Fruit fly (Drosophila melanogaster) whole organism, embryonic: ENCODE data around the gene CG34160.

Experiments
- Aef1 ChIP-seq: fragments of 200-800 bp; sonication (Bioruptor generic); IDR thresholded peaks from 3 replicates; pipeline ENCODE4 v1.3.6; 2022; ENCODE audit warnings: missing biosample characterization, missing genetic modification characterization
- Antp ChIP-seq: fragments of 200-800 bp; sonication (Bioruptor generic); optimal IDR thresholded peaks from 3 replicates; lab custom pipeline; 2016; ENCODE audit warnings: missing biosample characterization, missing genetic modification characterization
- Bdp1 ChIP-seq: fragments of 200-800 bp; sonication (Bioruptor generic); optimal IDR thresholded peaks from 3 replicates; lab custom pipeline; 2016; ENCODE audit warnings: missing biosample characterization, missing genetic modification characterization
- CG11247 ChIP-seq: fragments of 200-800 bp; sonication (Bioruptor generic); IDR thresholded peaks from 2 replicates; pipeline ENCODE4 v1.3.6; 2022; ENCODE audit warnings: missing biosample characterization, missing genetic modification characterization
- CG11456 ChIP-seq: fragments of 200-800 bp; sonication (Bioruptor generic); IDR thresholded peaks from 3 replicates; pipeline ENCODE4 v1.3.6; 2022; ENCODE audit warnings: missing biosample characterization, missing genetic modification characterization
- CG12155 ChIP-seq: fragments of 200-800 bp; sonication (Bioruptor generic); optimal IDR thresholded peaks from 3 replicates; lab custom pipeline; 2016; ENCODE audit warnings: missing biosample characterization, missing genetic modification characterization
- CG12219 ChIP-seq: fragments of 200-800 bp; sonication (Bioruptor generic); optimal IDR thresholded peaks from 3 replicates; lab custom pipeline; 2018; ENCODE audit warnings: missing biosample characterization, mild to moderate bottlenecking, missing genetic modification characterization
- CG15073 ChIP-seq: fragments of 200-800 bp; sonication (Bioruptor generic); optimal IDR thresholded peaks from 2 replicates; lab custom pipeline; 2016; ENCODE audit warnings: missing biosample characterization, missing genetic modification characterization
- CG15601 ChIP-seq: fragments of 200-800 bp; sonication (Bioruptor generic); optimal IDR thresholded peaks from 3 replicates; lab custom pipeline; 2019; ENCODE audit warnings: missing biosample characterization, mild to moderate bottlenecking, missing genetic modification characterization, moderate library complexity
- CG17361 ChIP-seq: fragments of 200-800 bp; sonication (Bioruptor generic); IDR thresholded peaks from 3 replicates; pipeline ENCODE4 v1.3.6; 2022; ENCODE audit warnings: missing biosample characterization, missing genetic modification characterization
- CG2116 ChIP-seq: fragments of 200-800 bp; sonication (Bioruptor generic); optimal IDR thresholded peaks from 3 replicates; lab custom pipeline; 2018; ENCODE audit warnings: missing biosample characterization, mild to moderate bottlenecking, missing genetic modification characterization
- CG2875 ChIP-seq: fragments of 200-800 bp; sonication (Bioruptor generic); optimal IDR thresholded peaks from 2 replicates; lab custom pipeline; 2017; ENCODE audit warnings: missing biosample characterization, mild to moderate bottlenecking, missing genetic modification characterization, missing genetic modification reagents
- CG31388 ChIP-seq: fragments of 200-800 bp; sonication (Bioruptor generic); optimal IDR thresholded peaks from 2 replicates; lab custom pipeline; 2016; ENCODE audit warnings: missing biosample characterization, missing genetic modification characterization
- CG4328 ChIP-seq: fragments of 200-800 bp; sonication (Bioruptor generic); optimal IDR thresholded peaks from 3 replicates; lab custom pipeline; 2017; ENCODE audit warnings: missing biosample characterization, missing genetic modification reagents, missing genetic modification characterization
- CG6654 ChIP-seq: fragments of 200-800 bp; sonication (Bioruptor generic); optimal IDR thresholded peaks from 2 replicates; lab custom pipeline; 2017; ENCODE audit warnings: missing biosample characterization, mild to moderate bottlenecking, missing genetic modification characterization
- CG6765 ChIP-seq: fragments of 200-800 bp; sonication (Bioruptor generic); optimal IDR thresholded peaks from 3 replicates; lab custom pipeline; 2017; ENCODE audit warnings: missing biosample characterization, mild to moderate bottlenecking, missing genetic modification characterization
- CG8089 ChIP-seq: fragments of 200-800 bp; sonication (Bioruptor generic); optimal IDR thresholded peaks from 3 replicates; lab custom pipeline; 2016; ENCODE audit warnings: missing biosample characterization, missing genetic modification characterization
- CG8478 ChIP-seq: fragments of >200 bp; optimal IDR thresholded peaks from 2 replicates; lab custom pipeline; 2018
- CG8924 ChIP-seq: fragments of 200-800 bp; optimal IDR thresholded peaks from 3 replicates; lab custom pipeline; 2019; ENCODE audit warnings: missing biosample characterization, mild to moderate bottlenecking, missing genetic modification characterization, moderate library complexity
- CG9727 ChIP-seq: fragments of 200-800 bp; sonication (Bioruptor generic); optimal IDR thresholded peaks from 3 replicates; lab custom pipeline; 2017; ENCODE audit warnings: missing biosample characterization, mild to moderate bottlenecking, missing genetic modification characterization
- Dip3 ChIP-seq: fragments of 200-800 bp; sonication (Bioruptor generic); optimal IDR thresholded peaks from 3 replicates; lab custom pipeline; 2016; ENCODE audit warnings: missing biosample characterization, missing genetic modification characterization
- E2f1 ChIP-seq: fragments of 200-800 bp; sonication (Bioruptor generic); IDR thresholded peaks from 2 replicates; pipeline ENCODE4 v1.3.6; 2022; ENCODE audit warnings: missing biosample characterization, missing genetic modification characterization
- Fer3 ChIP-seq: fragments of 200-800 bp; sonication (Bioruptor generic); optimal IDR thresholded peaks from 2 replicates; lab custom pipeline; 2018; ENCODE audit warnings: missing biosample characterization, mild to moderate bottlenecking, missing genetic modification characterization, moderate library complexity
- Hey ChIP-seq: fragments of 200-800 bp; sonication (Bioruptor generic); optimal IDR thresholded peaks from 3 replicates; lab custom pipeline; 2018; ENCODE audit warnings: missing biosample characterization, mild to moderate bottlenecking, missing genetic modification characterization
- Hr51 ChIP-seq, 2 experiments: fragments of 200-800 bp; sonication (Bioruptor generic); optimal IDR thresholded peaks; 2 replicates in 1 of 2; 3 replicates in 1 of 2; lab custom pipeline; 2016 to 2018; ENCODE audit warnings: missing biosample characterization in 2 of 2, missing genetic modification characterization in 2 of 2, mild to moderate bottlenecking in 1 of 2, moderate library complexity in 1 of 2
- Mes4 ChIP-seq: fragments of 200-800 bp; sonication (Bioruptor generic); optimal IDR thresholded peaks from 2 replicates; lab custom pipeline; 2016; ENCODE audit warnings: missing biosample characterization, missing genetic modification characterization
- Oaz ChIP-seq: fragments of 200-800 bp; sonication (Bioruptor generic); IDR thresholded peaks from 2 replicates; pipeline ENCODE4 v1.3.6; 2022; ENCODE audit warnings: missing biosample characterization, missing genetic modification characterization
- Opbp ChIP-seq: fragments of 200-800 bp; sonication (Bioruptor generic); IDR thresholded peaks from 3 replicates; pipeline ENCODE4 v1.3.6; 2022; ENCODE audit warnings: missing biosample characterization, missing genetic modification characterization; ENCODE audit not compliant: partially characterized antibody
- Pdp1 ChIP-seq, 2 experiments: fragments of 200-800 bp; sonication (Bioruptor generic); optimal IDR thresholded peaks; 3 replicates each; lab custom pipeline; 2016; ENCODE audit warnings: missing biosample characterization in 2 of 2, missing genetic modification characterization in 2 of 2, mild to moderate bottlenecking in 1 of 2, moderate library complexity in 1 of 2
- Scr ChIP-seq: fragments of 200-800 bp; sonication (Bioruptor generic); IDR thresholded peaks from 2 replicates; pipeline ENCODE4 v1.3.6; 2022; ENCODE audit warnings: missing biosample characterization, missing genetic modification characterization; ENCODE audit not compliant: partially characterized antibody
- Xrp1 ChIP-seq: fragments of 200-800 bp; sonication (Bioruptor generic); IDR thresholded peaks from 2 replicates; pipeline ENCODE4 v1.3.6; 2022; ENCODE audit warnings: missing biosample characterization, missing genetic modification characterization
- abd-A ChIP-seq: fragments of 200-800 bp; sonication (Bioruptor generic); optimal IDR thresholded peaks from 3 replicates; lab custom pipeline; 2019; ENCODE audit warnings: missing biosample characterization, mild to moderate bottlenecking, missing genetic modification characterization, moderate library complexity
- amos ChIP-seq: fragments of 200-800 bp; sonication (Bioruptor generic); IDR thresholded peaks from 2 replicates; pipeline ENCODE4 v1.3.6; 2022; ENCODE audit warnings: missing biosample characterization, missing genetic modification characterization; ENCODE audit not compliant: partially characterized antibody
- bab2 ChIP-seq: fragments of 200-800 bp; sonication (Bioruptor generic); optimal IDR thresholded peaks from 2 replicates; lab custom pipeline; 2016; ENCODE audit warnings: missing biosample characterization, missing genetic modification characterization
- br ChIP-seq: fragments of >200 bp; optimal IDR thresholded peaks from 2 replicates; lab custom pipeline; 2017
- cas ChIP-seq: fragments of 200-800 bp; sonication (Bioruptor generic); IDR thresholded peaks from 2 replicates; pipeline ENCODE4 v1.3.6; 2022; ENCODE audit warnings: missing biosample characterization, missing genetic modification characterization
- crc ChIP-seq: fragments of 200-800 bp; sonication (Bioruptor generic); optimal IDR thresholded peaks from 2 replicates; lab custom pipeline; 2016; ENCODE audit warnings: missing biosample characterization, missing genetic modification characterization
- crp ChIP-seq, 2 experiments: fragments of 200-800 bp; sonication (Bioruptor generic); optimal IDR thresholded peaks; 2 replicates in 1 of 2; 3 replicates in 1 of 2; lab custom pipeline; 2017; ENCODE audit warnings: missing biosample characterization in 2 of 2, missing genetic modification characterization in 2 of 2, mild to moderate bottlenecking in 1 of 2, moderate library complexity in 1 of 2
- dati ChIP-seq: fragments of 200-800 bp; sonication (Bioruptor generic); IDR thresholded peaks from 2 replicates; pipeline ENCODE4 v1.3.6; 2022; ENCODE audit warnings: missing biosample characterization, missing genetic modification characterization
- gcm ChIP-seq: fragments of 200-800 bp; sonication (Bioruptor generic); optimal IDR thresholded peaks from 2 replicates; lab custom pipeline; 2019; ENCODE audit warnings: missing biosample characterization, mild to moderate bottlenecking, missing genetic modification characterization, moderate library complexity
- h ChIP-seq: fragments of >200 bp; optimal IDR thresholded peaks from 2 replicates; lab custom pipeline; 2017
- peb ChIP-seq: fragments of 200-800 bp; sonication (Bioruptor generic); IDR thresholded peaks from 2 replicates; pipeline ENCODE4 v1.3.6; 2022; ENCODE audit warnings: missing biosample characterization, missing genetic modification characterization
- prd ChIP-seq, 3 experiments: fragments of >200 bp in 2 of 3; fragments of 200-800 bp in 1 of 3; sonication (Bioruptor generic) in 1 of 3; optimal IDR thresholded peaks in 2 of 3; IDR thresholded peaks in 1 of 3; 2 replicates in 2 of 3; 3 replicates in 1 of 3; pipeline versions ENCODE4 v1.3.6 to Lab custom; 2017 to 2022; ENCODE audit warnings: missing biosample characterization in 1 of 3, missing genetic modification characterization in 1 of 3
- sens ChIP-seq: fragments of 200-800 bp; sonication (Bioruptor generic); peaks from one replicate; lab custom pipeline; 2016; ENCODE audit warnings: missing biosample characterization, missing genetic modification characterization
- tap ChIP-seq: fragments of 200-800 bp; optimal IDR thresholded peaks from 3 replicates; lab custom pipeline; 2019; ENCODE audit warnings: missing biosample characterization, mild to moderate bottlenecking, missing genetic modification characterization, moderate library complexity
- tin ChIP-seq: fragments of 200-800 bp; sonication (Bioruptor generic); optimal IDR thresholded peaks from 3 replicates; lab custom pipeline; 2016; ENCODE audit warnings: missing biosample characterization, missing genetic modification characterization
- tll ChIP-seq, 2 experiments: fragments of 200-800 bp in 1 of 2; fragments of >200 bp in 1 of 2; sonication (Bioruptor generic) in 1 of 2; optimal IDR thresholded peaks; 2 replicates each; lab custom pipeline; 2017 to 2019; ENCODE audit warnings: missing biosample characterization in 2 of 2, missing genetic modification characterization in 2 of 2, mild to moderate bottlenecking in 1 of 2, moderate library complexity in 1 of 2
- twi ChIP-seq: fragments of 200-800 bp; optimal IDR thresholded peaks from 2 replicates; lab custom pipeline; 2019; ENCODE audit warnings: missing biosample characterization, mild to moderate bottlenecking, missing genetic modification characterization, moderate library complexity
- tx ChIP-seq: fragments of 200-800 bp; sonication (Bioruptor generic); optimal IDR thresholded peaks from 2 replicates; lab custom pipeline; 2016; ENCODE audit warnings: missing biosample characterization, missing genetic modification characterization
- wek ChIP-seq: fragments of 200-800 bp; sonication (Bioruptor generic); optimal IDR thresholded peaks from 3 replicates; lab custom pipeline; 2018; ENCODE audit warnings: missing biosample characterization, mild to moderate bottlenecking, missing genetic modification characterization, moderate library complexity
- zfh1 ChIP-seq: fragments of 200-800 bp; sonication (Bioruptor generic); IDR thresholded peaks from 3 replicates; pipeline ENCODE4 v1.3.6; 2022; ENCODE audit warnings: missing biosample characterization, missing genetic modification characterization

The CG34160 gene

dm6 chr2L:10616767-10617166, 37.2 kb downstream of the CG34160 start (continued):
- TF ChIP-seq CG12155 (peak; percentile 38), crp (GFP tag; optimal IDR thresholded peaks at IDR 0.05; lab: Kevin White, UChicago) (peak in 1 of 2 experiments; percentile 6), Hr51 (GFP tag; optimal IDR thresholded peaks at IDR 0.05; lab: Kevin White, UChicago) (peak; percentile 23 to 79), CG8478 (no peak), Fer3 (tag; lab: Kevin White, UChicago) (peak; percentile 59), CG2875 (GFP tag; lab: Kevin White, UChicago) (peak; percentile 62), Antp (GFP tag; lab: Kevin White, UChicago) (peak; percentile 48), Pdp1 (GFP tag; optimal IDR thresholded peaks at IDR 0.05; lab: Kevin White, UChicago) (peak; percentile 32 to 67), CG6654 (peak; percentile 4), prd (optimal IDR thresholded peaks at IDR 0.05; lab: Kevin White, UChicago) (no peak), prd (GFP tag; IDR thresholded peaks at IDR 0.05; lab: Robert Waterston, UW) (peak; percentile 86), CG12219 (peak; percentile 69), CG11456 (GFP tag; lab: Robert Waterston, UW) (no peak), wek (no peak), twi (tag; lab: Kevin White, UChicago) (no peak), sens (peak; percentile 95), h (lab: Kevin White, UChicago) (no peak), peb (GFP tag; lab: Robert Waterston, UW) (peak; percentile 80), Opbp (GFP tag; lab: Robert Waterston, UW) (no peak), Aef1 (GFP tag; lab: Robert Waterston, UW) (peak; percentile 75; the same call in 2 of the 3 replicates), Mes4 (GFP tag; lab: Kevin White, UChicago) (peak; percentile 55), CG9727 (GFP tag; lab: Kevin White, UChicago) (peak; percentile 69), CG11247 (GFP tag; lab: Robert Waterston, UW) (peak; percentile 52; the same call in 1 of the 2 replicates), Xrp1 (GFP tag; lab: Robert Waterston, UW) (peak; percentile 90), CG8089 (GFP tag; lab: Kevin White, UChicago) (peak; percentile 36), CG17361 (GFP tag; lab: Robert Waterston, UW) (peak; percentile 80), CG6765 (GFP tag; lab: Kevin White, UChicago) (no peak), CG8924 (tag; lab: Kevin White, UChicago) (peak; percentile 66), tx (peak; percentile 28), gcm (GFP tag; lab: Kevin White, UChicago) (peak; percentile 47), amos (GFP tag; lab: Robert Waterston, UW) (no peak), CG31388 (GFP tag; lab: Kevin White, UChicago) (no peak), abd-A (tag; lab: Kevin White, UChicago) (no peak), tin (GFP tag; lab: Kevin White, UChicago) (peak; percentile 68), zfh1 (peak; percentile 86), CG4328 (no peak), dati (GFP tag; lab: Robert Waterston, UW) (peak; percentile 66; the same call in 1 of the 2 replicates), tll (GFP tag; optimal IDR thresholded peaks at IDR 0.05; lab: Kevin White, UChicago) (no peak), Dip3 (GFP tag; lab: Kevin White, UChicago) (peak; percentile 19), crc (GFP tag; lab: Kevin White, UChicago) (peak; percentile 19), Oaz (GFP tag; lab: Robert Waterston, UW) (peak; percentile 47; the same call in 1 of the 2 replicates), CG15601 (tag; lab: Kevin White, UChicago) (peak; percentile 73), E2f1 (GFP tag; lab: Robert Waterston, UW) (peak; percentile 82), CG15073 (GFP tag; lab: Kevin White, UChicago) (no peak), Hey (no peak), br (no peak), Bdp1 (GFP tag; lab: Kevin White, UChicago) (peak; percentile 6), tap (tag; lab: Kevin White, UChicago) (peak; percentile 70), Scr (no peak), cas (GFP tag; lab: Robert Waterston, UW) (0 out of 2 replicates have a peak, but pooled peaks have one; percentile 37), CG2116 (peak; percentile 38), bab2 (GFP tag; lab: Kevin White, UChicago) (peak; percentile 60)
